Worm (Caenorhabditis elegans): ENCODE data around the gene Y108G3AL.2.

Y108G3AL.2 gene

ce11 chrV:172110-172509, 5.3 kb downstream of the Y108G3AL.2 start, which contains the start of gene cfap-36:
cfap-36 (minus strand) TSS chrV:172210.
- TF ChIP-seq cog-1 (tag; optimal IDR thresholded peaks at IDR 0.05) = no peak
- TF ChIP-seq ztf-29 (GFP tag; IDR thresholded peaks at IDR 0.05) = no peak
- no peak for TF ChIP-seq ref-1 (GFP tag; conservative IDR thresholded peaks at IDR 0.05)
- TF ChIP-seq T22C8.4 (GFP tag; IDR thresholded peaks at IDR 0.05) = no peak
- no peak for TF ChIP-seq klf-2 (GFP tag; conservative IDR thresholded peaks at IDR 0.05)
- TF ChIP-seq med-1 (GFP tag; optimal IDR thresholded peaks at IDR 0.05; ENCODE audit: insufficient read depth) = no peak
- no peak for TF ChIP-seq ztf-23 (GFP tag; IDR thresholded peaks at IDR 0.05)
- no peak for TF ChIP-seq flt-1 (GFP tag; IDR thresholded peaks at IDR 0.05)
- no peak for TF ChIP-seq tab-1 (GFP tag; IDR thresholded peaks at IDR 0.05)

ce11 chrV:173437-173836, 6.7 kb downstream of the Y108G3AL.2 start:
- no peak for TF ChIP-seq ztf-29 (GFP tag; IDR thresholded peaks at IDR 0.05)
- no peak for TF ChIP-seq ref-1 (GFP tag; conservative IDR thresholded peaks at IDR 0.05)
- 0 out of 2 replicates have a peak, but pooled peaks have one; percentile 31 for TF ChIP-seq klf-2 (GFP tag; conservative IDR thresholded peaks at IDR 0.05)

ce11 chrV:174520-174919, 7.7 kb downstream of the Y108G3AL.2 start:
- TF ChIP-seq med-1 (GFP tag; optimal IDR thresholded peaks at IDR 0.05; ENCODE audit: insufficient read depth) (no peak), ztf-29 (GFP tag; IDR thresholded peaks at IDR 0.05) (no peak), cog-1 (tag; optimal IDR thresholded peaks at IDR 0.05) (no peak), flt-1 (GFP tag; IDR thresholded peaks at IDR 0.05) (no peak), tab-1 (GFP tag; IDR thresholded peaks at IDR 0.05) (no peak), klf-2 (GFP tag; conservative IDR thresholded peaks at IDR 0.05) (no peak), ref-1 (GFP tag; conservative IDR thresholded peaks at IDR 0.05) (no peak), ztf-23 (GFP tag; IDR thresholded peaks at IDR 0.05) (no peak), T22C8.4 (GFP tag; IDR thresholded peaks at IDR 0.05) (no peak)

ce11 chrV:176870-177467, 10.2 kb downstream of the Y108G3AL.2 start, which contains the start of gene cul-3:
cul-3 (plus strand) TSS chrV:177417.
- TF ChIP-seq klf-2 (GFP tag; conservative IDR thresholded peaks at IDR 0.05) (no peak), tab-1 (GFP tag; IDR thresholded peaks at IDR 0.05) (no peak), flt-1 (GFP tag; IDR thresholded peaks at IDR 0.05) (no peak), ztf-29 (GFP tag; IDR thresholded peaks at IDR 0.05) (no peak), cog-1 (tag; optimal IDR thresholded peaks at IDR 0.05) (no peak), T22C8.4 (GFP tag; IDR thresholded peaks at IDR 0.05) (no peak), ref-1 (GFP tag; conservative IDR thresholded peaks at IDR 0.05) (no peak), ztf-23 (GFP tag; IDR thresholded peaks at IDR 0.05) (no peak), med-1 (GFP tag; optimal IDR thresholded peaks at IDR 0.05; ENCODE audit: insufficient read depth) (no peak)

- no peak for TF ChIP-seq ztf-29 (GFP tag; IDR thresholded peaks at IDR 0.05)
- TF ChIP-seq T22C8.4 (GFP tag; IDR thresholded peaks at IDR 0.05) = no peak
- TF ChIP-seq tab-1 (GFP tag; IDR thresholded peaks at IDR 0.05) = no peak
- no peak for TF ChIP-seq klf-2 (GFP tag; conservative IDR thresholded peaks at IDR 0.05)
- TF ChIP-seq med-1 (GFP tag; optimal IDR thresholded peaks at IDR 0.05; ENCODE audit: insufficient read depth) = no peak
- no peak for TF ChIP-seq ref-1 (GFP tag; conservative IDR thresholded peaks at IDR 0.05)
- TF ChIP-seq flt-1 (GFP tag; IDR thresholded peaks at IDR 0.05) = no peak
- TF ChIP-seq ztf-23 (GFP tag; IDR thresholded peaks at IDR 0.05) = no peak
- no peak for TF ChIP-seq cog-1 (tag; optimal IDR thresholded peaks at IDR 0.05)
These were observed 18.3 kb downstream of the Y108G3AL.2 start for ce11 chrV:185124-185523.

ce11 chrV:185694-186217, 19.0 kb downstream of the Y108G3AL.2 start, which contains the start of gene arid-1:
arid-1 (plus strand) TSS chrV:186167.
- TF ChIP-seq cog-1 (tag; optimal IDR thresholded peaks at IDR 0.05) = no peak
- TF ChIP-seq T22C8.4 (GFP tag; IDR thresholded peaks at IDR 0.05) = no peak
- no peak for TF ChIP-seq med-1 (GFP tag; optimal IDR thresholded peaks at IDR 0.05; ENCODE audit: insufficient read depth)
- no peak for TF ChIP-seq ztf-23 (GFP tag; IDR thresholded peaks at IDR 0.05)
- TF ChIP-seq ztf-29 (GFP tag; IDR thresholded peaks at IDR 0.05) = no peak
- no peak for TF ChIP-seq flt-1 (GFP tag; IDR thresholded peaks at IDR 0.05)

- TF ChIP-seq ztf-29 (GFP tag; IDR thresholded peaks at IDR 0.05) (no peak), ztf-23 (GFP tag; IDR thresholded peaks at IDR 0.05) (no peak), ref-1 (GFP tag; conservative IDR thresholded peaks at IDR 0.05) (no peak), T22C8.4 (GFP tag; IDR thresholded peaks at IDR 0.05) (no peak), flt-1 (GFP tag; IDR thresholded peaks at IDR 0.05) (no peak), cog-1 (tag; optimal IDR thresholded peaks at IDR 0.05) (no peak), tab-1 (GFP tag; IDR thresholded peaks at IDR 0.05) (no peak), med-1 (GFP tag; optimal IDR thresholded peaks at IDR 0.05; ENCODE audit: insufficient read depth) (no peak), klf-2 (GFP tag; conservative IDR thresholded peaks at IDR 0.05) (no peak)
These were observed 22.6 kb downstream of the Y108G3AL.2 start for ce11 chrV:189436-189835.

- TF ChIP-seq cog-1 (tag; optimal IDR thresholded peaks at IDR 0.05) = no peak
- no peak for TF ChIP-seq flt-1 (GFP tag; IDR thresholded peaks at IDR 0.05)
These were observed 28.0 kb downstream of the Y108G3AL.2 start for ce11 chrV:194760-195159.

- TF ChIP-seq klf-2 (GFP tag; conservative IDR thresholded peaks at IDR 0.05) = no peak
These were observed 34.5 kb downstream of the Y108G3AL.2 start, which contains the start of gene trpp-1 for ce11 chrV:201300-201699. trpp-1 (plus strand) TSS chrV:201600.

- TF ChIP-seq flt-1 (GFP tag; IDR thresholded peaks at IDR 0.05) (no peak), klf-2 (GFP tag; conservative IDR thresholded peaks at IDR 0.05) (no peak), cog-1 (tag; optimal IDR thresholded peaks at IDR 0.05) (no peak), T22C8.4 (GFP tag; IDR thresholded peaks at IDR 0.05) (no peak), ref-1 (GFP tag; conservative IDR thresholded peaks at IDR 0.05) (no peak), ztf-23 (GFP tag; IDR thresholded peaks at IDR 0.05) (no peak)
These were observed 37.2 kb downstream of the Y108G3AL.2 start, which contains the start of gene lec-12 for ce11 chrV:203855-204432. lec-12 (plus strand) TSS chrV:204382.
